Fruit fly (Drosophila melanogaster): Measurements from ENCODE around the gene mRpL45.

Gene mRpL45

dm6 chr3R:22625514-22626333, 7.4 kb downstream of the mRpL45 start (continued):
- TF ChIP-seq CG16813 (GFP tag; IDR thresholded peaks at IDR 0.05; ENCODE audit: partially characterized antibody), result no peak
- TF ChIP-seq grn (GFP tag; optimal IDR thresholded peaks at IDR 0.05), result no peak
- 0 out of 2 replicates have a peak, but pooled peaks have one; percentile 10 for TF ChIP-seq sisA (GFP tag; IDR thresholded peaks at IDR 0.05)
- TF ChIP-seq CG17359 (tag; optimal IDR thresholded peaks at IDR 0.05), result peak; percentile 23
- peak; percentile 70 for TF ChIP-seq crol (GFP tag; IDR thresholded peaks at IDR 0.05)
- peak; percentile 60 for TF ChIP-seq phol (tag; optimal IDR thresholded peaks at IDR 0.05)
- no peak for TF ChIP-seq run (tag; optimal IDR thresholded peaks at IDR 0.05)
- no peak for TF ChIP-seq chif (GFP tag; optimal IDR thresholded peaks at IDR 0.05)
- no peak for TF ChIP-seq Ptx1 (GFP tag; IDR thresholded peaks at IDR 0.05)
- no peak for TF ChIP-seq kay (GFP tag; optimal IDR thresholded peaks at IDR 0.05)
- TF ChIP-seq nom (GFP tag; optimal IDR thresholded peaks at IDR 0.05), result no peak
- TF ChIP-seq Sox100B (GFP tag; optimal IDR thresholded peaks at IDR 0.05), result peak; percentile 73
- TF ChIP-seq CG31224 (GFP tag; IDR thresholded peaks at IDR 0.05), result no peak
- TF ChIP-seq CG3407 (GFP tag; optimal IDR thresholded peaks at IDR 0.05), result peak; percentile 39
- TF ChIP-seq CG10959 (GFP tag; IDR thresholded peaks at IDR 0.05), result no peak
- 0 out of 3 replicates have a peak, but pooled peaks have one; percentile 20 for TF ChIP-seq Aef1 (GFP tag; IDR thresholded peaks at IDR 0.05)
- no peak for TF ChIP-seq CG11398 (GFP tag; optimal IDR thresholded peaks at IDR 0.05)
- TF ChIP-seq CG12659 (GFP tag; optimal IDR thresholded peaks at IDR 0.05), result peak; percentile 37
- TF ChIP-seq sima (GFP tag; optimal IDR thresholded peaks at IDR 0.05), result no peak
- TF ChIP-seq CG10209 (GFP tag; optimal IDR thresholded peaks at IDR 0.05), result peak; percentile 24
- peak; percentile 80 for TF ChIP-seq CG18262 (tag; optimal IDR thresholded peaks at IDR 0.05)
- no peak for TF ChIP-seq CG8944 (GFP tag; optimal IDR thresholded peaks at IDR 0.05)
- no peak for TF ChIP-seq CG8478 (optimal IDR thresholded peaks at IDR 0.05)
- no peak for TF ChIP-seq Lim3 (GFP tag; IDR thresholded peaks at IDR 0.05)
- TF ChIP-seq wdn (GFP tag; IDR thresholded peaks at IDR 0.05), result no peak; the same call in 1 of the 2 replicates
- no peak for TF ChIP-seq Gug (GFP tag; IDR thresholded peaks at IDR 0.05)
- no peak for TF ChIP-seq Deaf1 (tag; optimal IDR thresholded peaks at IDR 0.05)
- no peak for TF ChIP-seq lov (optimal IDR thresholded peaks at IDR 0.05)
- no peak for TF ChIP-seq lov (GFP tag; IDR thresholded peaks at IDR 0.05)
- no peak for TF ChIP-seq CG14860 (GFP tag; IDR thresholded peaks at IDR 0.05; ENCODE audit: partially characterized antibody)
- TF ChIP-seq Dfd (GFP tag; optimal IDR thresholded peaks at IDR 0.05), result no peak
- peak; percentile 4 for TF ChIP-seq twi (tag; optimal IDR thresholded peaks at IDR 0.05)
- no peak for TF ChIP-seq CG31388 (GFP tag; optimal IDR thresholded peaks at IDR 0.05)
- TF ChIP-seq CG34224 (GFP tag; IDR thresholded peaks at IDR 0.05; ENCODE audit: partially characterized antibody), result no peak
- TF ChIP-seq Max (GFP tag; optimal IDR thresholded peaks at IDR 0.05), result peak; percentile 13
- no peak for TF ChIP-seq tap (tag; optimal IDR thresholded peaks at IDR 0.05)
- TF ChIP-seq CG30431 (GFP tag; optimal IDR thresholded peaks at IDR 0.05), result no peak
- TF ChIP-seq Abd-B (GFP tag; optimal IDR thresholded peaks at IDR 0.05), result peak; percentile 29
- no peak for TF ChIP-seq inv (GFP tag; IDR thresholded peaks at IDR 0.05; ENCODE audit: partially characterized antibody)
- no peak for TF ChIP-seq gfzf (GFP tag; optimal IDR thresholded peaks at IDR 0.05)
- no peak for TF ChIP-seq CG6683 (GFP tag; optimal IDR thresholded peaks at IDR 0.05)
- peak; percentile 65 for TF ChIP-seq CG8924 (tag; optimal IDR thresholded peaks at IDR 0.05)
- TF ChIP-seq ab (GFP tag; optimal IDR thresholded peaks at IDR 0.05), result no peak
- TF ChIP-seq CG32767 (GFP tag; IDR thresholded peaks at IDR 0.05), result peak; percentile 37; the same call in 1 of the 2 replicates
- no peak for TF ChIP-seq croc (GFP tag; conservative IDR thresholded peaks at IDR 0.05)
- TF ChIP-seq dpn (GFP tag; optimal IDR thresholded peaks at IDR 0.05), result peak in 1 of 2 experiments; percentile 13
- peak; percentile 36 for TF ChIP-seq CG9437 (GFP tag; optimal IDR thresholded peaks at IDR 0.05)
- no peak for TF ChIP-seq Adf1 (GFP tag; IDR thresholded peaks at IDR 0.05)
- TF ChIP-seq seq (GFP tag; IDR thresholded peaks at IDR 0.05), result 0 out of 2 replicates have a peak, but pooled peaks have one; percentile 17
- TF ChIP-seq CG11247 (GFP tag; IDR thresholded peaks at IDR 0.05), result no peak
